Worm (Caenorhabditis elegans): ENCODE data around the gene trd-1.
A peak's percentile ranks its signal among the peaks of the same experiment; 100 is the strongest.

The trd-1 gene

ce11 chrIII:7397196-7397595 lies 11.2 kb downstream of the trd-1 start:
- TF ChIP-seq unc-62 (GFP tag; optimal IDR thresholded peaks at IDR 0.05 in 1 of 2) (peak in 1 of 2 experiments; percentile 89), unc-62 (tag; optimal IDR thresholded peaks at IDR 0.05) (no peak), egl-43 (GFP tag; IDR thresholded peaks at IDR 0.05) (no peak)

DNA sequence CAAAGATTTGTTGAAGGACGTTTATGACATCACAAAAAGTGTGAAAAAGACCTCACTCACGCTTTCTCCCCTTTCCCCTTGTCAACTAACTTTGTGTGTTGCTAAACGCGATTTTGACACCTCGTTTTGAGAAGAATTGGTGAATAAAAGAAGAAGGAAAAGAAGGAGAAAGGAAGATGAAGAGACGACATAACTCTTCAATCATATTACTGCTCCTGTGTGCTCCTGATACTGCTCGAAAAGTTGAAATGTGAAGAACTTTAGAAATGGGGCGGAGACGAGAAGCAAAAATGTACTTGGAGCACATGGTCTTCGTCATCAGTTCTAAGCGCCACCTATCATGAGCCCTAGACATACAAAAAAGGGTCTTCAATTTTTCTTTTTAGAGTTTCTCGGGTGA lies 13.0 kb downstream of the trd-1 start:
- TF ChIP-seq R02D3.7 (tag; optimal IDR thresholded peaks at IDR 0.05) (no peak), fkh-10 (GFP tag; optimal IDR thresholded peaks at IDR 0.05) (peak; percentile 48), ceh-44 (GFP tag; IDR thresholded peaks at IDR 0.05) (no peak)

Data from whole organism, L4 larva.